Fruit fly (Drosophila melanogaster): ENCODE measurements around the gene Nup98-96.

- TF ChIP-seq CG8478 (optimal IDR thresholded peaks at IDR 0.05) (no peak), Dll (optimal IDR thresholded peaks at IDR 0.05) (no peak)
These were observed 14.0 kb downstream of the Nup98-96 start, which contains the start of the genes CG10214 and CG10375 for dm6 chr3R:23767417-23767853.

All from whole organism.